Worm (Caenorhabditis elegans): ENCODE data around the gene attf-3.
A peak's percentile ranks its signal among the peaks of the same experiment; 100 is the strongest.

The attf-3 gene

DNA sequence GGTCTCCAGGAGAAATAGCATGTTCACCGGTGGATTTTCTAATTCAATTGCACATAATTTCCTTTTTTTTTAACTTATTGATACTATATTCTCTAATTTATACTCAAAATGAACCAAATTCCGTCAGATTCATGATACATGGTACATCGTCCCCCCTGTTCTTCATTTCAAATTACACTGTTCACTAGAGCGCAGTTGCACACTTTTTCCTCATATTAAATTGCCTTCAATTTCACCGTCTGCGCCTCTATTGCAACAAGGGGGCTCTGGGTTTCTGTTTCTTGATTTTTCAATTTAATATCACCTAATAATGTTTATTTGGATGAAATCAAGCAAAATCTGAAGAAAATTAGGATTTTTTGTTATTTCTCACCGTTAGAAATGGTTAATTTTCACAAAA is 45.4 kb upstream of the attf-3 start (continued):
- no peak for TF ChIP-seq ceh-44 (GFP tag; IDR thresholded peaks at IDR 0.05)
- TF ChIP-seq Y75B8A.6 (GFP tag; IDR thresholded peaks at IDR 0.05) = no peak
- TF ChIP-seq spr-1 (tag; optimal IDR thresholded peaks at IDR 0.05) = no peak
- no peak for TF ChIP-seq daf-19 (GFP tag; conservative IDR thresholded peaks at IDR 0.05)
- TF ChIP-seq attf-4 (tag; optimal IDR thresholded peaks at IDR 0.05) = no peak
- TF ChIP-seq nhr-237 (tag; optimal IDR thresholded peaks at IDR 0.05) = no peak
- peak; percentile 62 for TF ChIP-seq rbr-2 (tag; optimal IDR thresholded peaks at IDR 0.05)
- no peak for TF ChIP-seq egl-27 (tag; optimal IDR thresholded peaks at IDR 0.05)
- no peak for TF ChIP-seq lin-15B (tag; optimal IDR thresholded peaks at IDR 0.05)
- peak; percentile 78 for TF ChIP-seq aha-1 (tag)
- TF ChIP-seq mdl-1 (tag; optimal IDR thresholded peaks at IDR 0.05) = no peak
- peak; percentile 6 for TF ChIP-seq ces-1 (GFP tag; optimal IDR thresholded peaks at IDR 0.05)
- TF ChIP-seq mep-1 (tag; optimal IDR thresholded peaks at IDR 0.05) = no peak
- TF ChIP-seq F37D6.2 (tag; optimal IDR thresholded peaks at IDR 0.05) = no peak
- no peak for TF ChIP-seq zfp-2 (tag; optimal IDR thresholded peaks at IDR 0.05)
- TF ChIP-seq arid-1 (GFP tag; conservative IDR thresholded peaks at IDR 0.05) = no peak
- TF ChIP-seq lin-13 (GFP tag; optimal IDR thresholded peaks at IDR 0.05) = peak; percentile 31
- TF ChIP-seq lin-38 (GFP tag; IDR thresholded peaks at IDR 0.05) = peak; percentile 90
- no peak for TF ChIP-seq madf-5 (GFP tag; IDR thresholded peaks at IDR 0.05)
- no peak for TF ChIP-seq zip-2 (tag; optimal IDR thresholded peaks at IDR 0.05)
- TF ChIP-seq ceh-62 (tag; optimal IDR thresholded peaks at IDR 0.05) = no peak
- TF ChIP-seq Y48G9A.11 (GFP tag; IDR thresholded peaks at IDR 0.05) = no peak
- TF ChIP-seq mdt-29 (GFP tag; IDR thresholded peaks at IDR 0.05) = no peak
- TF ChIP-seq skn-1 (tag; optimal IDR thresholded peaks at IDR 0.05) = no peak
- no peak for TF ChIP-seq ceh-82 (tag; optimal IDR thresholded peaks at IDR 0.05)
- no peak for TF ChIP-seq nhr-11 (tag; optimal IDR thresholded peaks at IDR 0.05)
- TF ChIP-seq lin-29 (GFP tag; IDR thresholded peaks at IDR 0.05) = no peak
- no peak for TF ChIP-seq Y105C5A.15 (GFP tag; IDR thresholded peaks at IDR 0.05)
- no peak for TF ChIP-seq nhr-48 (tag; optimal IDR thresholded peaks at IDR 0.05)
- no peak for TF ChIP-seq hif-1 (tag; optimal IDR thresholded peaks at IDR 0.05)
- TF ChIP-seq unc-62 (GFP tag; optimal IDR thresholded peaks at IDR 0.05 in 1 of 2) = no peak
- no peak for TF ChIP-seq unc-62 (tag; optimal IDR thresholded peaks at IDR 0.05)
- TF ChIP-seq jun-1 (tag; optimal IDR thresholded peaks at IDR 0.05) = no peak
- TF ChIP-seq hmg-1.1 (GFP tag; IDR thresholded peaks at IDR 0.05) = peak; percentile 26; the same call in 1 of the 2 replicates
- no peak for TF ChIP-seq ctbp-1 (GFP tag; IDR thresholded peaks at IDR 0.05)
- TF ChIP-seq nhr-42 (GFP tag; IDR thresholded peaks at IDR 0.05) = no peak
- TF ChIP-seq hlh-30 (tag; optimal IDR thresholded peaks at IDR 0.05; ENCODE audit: insufficient read depth) = peak; percentile 36
- TF ChIP-seq nhr-25 (tag; optimal IDR thresholded peaks at IDR 0.05; ENCODE audit: borderline replicate concordance, insufficient read depth) = no peak
- no peak for TF ChIP-seq ceh-32 (tag; optimal IDR thresholded peaks at IDR 0.05; ENCODE audit: poor library complexity)
- TF ChIP-seq F26F4.8 (GFP tag; conservative IDR thresholded peaks at IDR 0.05) = no peak
- no peak for TF ChIP-seq R02D3.7 (tag; optimal IDR thresholded peaks at IDR 0.05)
- no peak for TF ChIP-seq dmd-9 (GFP tag; IDR thresholded peaks at IDR 0.05)
- TF ChIP-seq tra-1 (GFP tag; IDR thresholded peaks at IDR 0.05) = no peak
- TF ChIP-seq gei-8 (GFP tag; optimal IDR thresholded peaks at IDR 0.05) = no peak
- no peak for TF ChIP-seq daf-16 (GFP tag; optimal IDR thresholded peaks at IDR 0.05)
- peak; percentile 63 for TF ChIP-seq daf-16 (tag; optimal IDR thresholded peaks at IDR 0.05)
- TF ChIP-seq daf-12 (tag; optimal IDR thresholded peaks at IDR 0.05) = no peak
- TF ChIP-seq ceh-20 (GFP tag; IDR thresholded peaks at IDR 0.05) = no peak
- no peak for TF ChIP-seq Y5F2A.4 (GFP tag; optimal IDR thresholded peaks at IDR 0.05)
- no peak for TF ChIP-seq vab-7 (GFP tag; IDR thresholded peaks at IDR 0.05)
- TF ChIP-seq dmd-6 (GFP tag; IDR thresholded peaks at IDR 0.05) = no peak
- peak; percentile 81 for TF ChIP-seq dve-1 (tag; optimal IDR thresholded peaks at IDR 0.05; ENCODE audit: insufficient read depth)
- no peak for TF ChIP-seq ama-1 (optimal IDR thresholded peaks at IDR 0.05)

Measured in whole organism, L4 larva.